Worm (Caenorhabditis elegans) whole organism, L1 larva: ENCODE data around the gene D2007.2.
A peak's percentile ranks its signal among the peaks of the same experiment; 100 is the strongest.

Source experiments
- C16A3.4 ChIP-seq: fragments of 150-350 bp; optimal IDR thresholded peaks from 2 replicates; lab custom pipeline; 2014; ENCODE audit warnings: missing biosample characterization, missing genetic modification characterization
- C34B4.2 ChIP-seq: sonication (generic microtip); optimal IDR thresholded peaks from 2 replicates; lab custom pipeline; 2017; ENCODE audit warnings: mild to moderate bottlenecking, missing genetic modification characterization, missing compliant biosample characterization
- alr-1 ChIP-seq: fragments of 200-800 bp; sonication (Bioruptor generic); optimal IDR thresholded peaks from 2 replicates; lab custom pipeline; 2018; ENCODE audit warnings: borderline replicate concordance, mild to moderate bottlenecking, missing genetic modification characterization, missing compliant biosample characterization
- aly-2 ChIP-seq: fragments of 150-350 bp; optimal IDR thresholded peaks from 2 replicates; lab custom pipeline; 2014; ENCODE audit warnings: missing biosample characterization, missing genetic modification characterization
- ama-1 ChIP-seq: fragments of 150-350 bp; optimal IDR thresholded peaks from 2 replicates; lab custom pipeline; 2014
- ceh-63 ChIP-seq: fragments of 200-800 bp; sonication (Bioruptor generic); optimal IDR thresholded peaks from 2 replicates; lab custom pipeline; 2018; ENCODE audit warnings: mild to moderate bottlenecking, missing genetic modification characterization, missing compliant biosample characterization
- ceh-82 ChIP-seq, 3 experiments: fragments of 150-350 bp in 1 of 3; sonication (generic microtip) in 2 of 3; optimal IDR thresholded peaks; 2 replicates each; lab custom pipeline; 2014 to 2017; ENCODE audit warnings: missing biosample characterization in 3 of 3, missing genetic modification characterization in 3 of 3
- ceh-88 ChIP-seq: fragments of 200-800 bp; sonication (Bioruptor generic); IDR thresholded peaks from 2 replicates; pipeline ENCODE4 v1.3.6; 2022; ENCODE audit warnings: missing genetic modification characterization, missing compliant biosample characterization
- ces-1 ChIP-seq: fragments of 150-350 bp; optimal IDR thresholded peaks from 2 replicates; lab custom pipeline; 2014; ENCODE audit warnings: missing biosample characterization, missing genetic modification reagents, missing genetic modification characterization
- dsc-1 ChIP-seq: sonication (generic microtip); optimal IDR thresholded peaks from 2 replicates; lab custom pipeline; 2016; ENCODE audit warnings: mild to moderate bottlenecking, missing genetic modification characterization, missing compliant biosample characterization
- efl-1 ChIP-seq, 4 experiments: fragments of 150-350 bp; optimal IDR thresholded peaks in 3 of 4; peaks in 1 of 4; 1 replicate in 1 of 4; 2 replicates in 3 of 4; lab custom pipeline; 2014; ENCODE audit warnings: missing biosample characterization in 2 of 4, missing genetic modification characterization in 2 of 4, missing genetic modification reagents in 2 of 4
- egl-27 ChIP-seq, 2 experiments: fragments of 150-350 bp in 1 of 2; sonication (generic microtip); optimal IDR thresholded peaks; 3 replicates each; lab custom pipeline; 2017 to 2018; ENCODE audit warnings: missing biosample characterization in 2 of 2, missing genetic modification characterization in 2 of 2, missing genetic modification reagents in 2 of 2
- elt-2 ChIP-seq: sonication (generic microtip); optimal IDR thresholded peaks from 2 replicates; lab custom pipeline; 2016; ENCODE audit warnings: missing genetic modification characterization, mild to moderate bottlenecking, inconsistent platforms, missing compliant biosample characterization, missing genetic modification reagents
- elt-3 ChIP-seq, 6 experiments: fragments of 150-350 bp in 1 of 6; sonication (generic microtip); optimal IDR thresholded peaks; 2 replicates each; lab custom pipeline; 2017 to 2018; ENCODE audit warnings: missing biosample characterization in 6 of 6, missing genetic modification characterization in 6 of 6, inconsistent platforms in 1 of 6
- fkh-8 ChIP-seq: sonication (generic microtip); optimal IDR thresholded peaks from 2 replicates; lab custom pipeline; 2016; ENCODE audit warnings: mild to moderate bottlenecking, missing genetic modification characterization, missing compliant biosample characterization
- fos-1 ChIP-seq: fragments of 150-350 bp; optimal IDR thresholded peaks from 2 replicates; lab custom pipeline; 2014; ENCODE audit warnings: missing biosample characterization, missing genetic modification characterization
- grh-1 ChIP-seq: fragments of 200-800 bp; sonication (Bioruptor generic); IDR thresholded peaks from 2 replicates; pipeline ENCODE4 v1.3.6; 2022; ENCODE audit warnings: missing genetic modification reagents, missing genetic modification characterization, missing compliant biosample characterization
- hlh-17 ChIP-seq: fragments of 200-800 bp; sonication (Bioruptor generic); optimal IDR thresholded peaks from 2 replicates; lab custom pipeline; 2018; ENCODE audit warnings: missing genetic modification characterization, mild to moderate bottlenecking, missing compliant biosample characterization, moderate library complexity, borderline replicate concordance
- hlh-4 ChIP-seq: sonication (generic microtip); optimal IDR thresholded peaks from 2 replicates; lab custom pipeline; 2016; ENCODE audit warnings: mild to moderate bottlenecking, missing genetic modification characterization, missing compliant biosample characterization
- hpl-2 ChIP-seq: fragments of 150-350 bp; optimal IDR thresholded peaks from 2 replicates; lab custom pipeline; 2014; ENCODE audit warnings: missing biosample characterization, missing genetic modification reagents, missing genetic modification characterization
- jun-1 ChIP-seq: fragments of 150-350 bp; optimal IDR thresholded peaks from 2 replicates; lab custom pipeline; 2014; ENCODE audit warnings: missing biosample characterization, missing genetic modification reagents, missing genetic modification characterization
- lin-13 ChIP-seq: fragments of 150-350 bp; optimal IDR thresholded peaks from 2 replicates; lab custom pipeline; 2014; ENCODE audit warnings: missing biosample characterization, missing genetic modification reagents, missing genetic modification characterization
- lin-14 ChIP-seq: fragments of 200-800 bp; sonication (Bioruptor generic); optimal IDR thresholded peaks from 2 replicates; lab custom pipeline; 2018; ENCODE audit warnings: mild to moderate bottlenecking, missing genetic modification characterization, moderate library complexity, missing compliant biosample characterization
- lin-15B ChIP-seq: fragments of 150-350 bp; sonication (generic microtip); optimal IDR thresholded peaks from 3 replicates; lab custom pipeline; 2014; ENCODE audit warnings: missing biosample characterization, missing genetic modification characterization
- lin-39 ChIP-seq: fragments of 150-350 bp; optimal IDR thresholded peaks from 2 replicates; lab custom pipeline; 2014; ENCODE audit warnings: missing biosample characterization, missing genetic modification reagents, missing genetic modification characterization
- lsy-2 ChIP-seq, 2 experiments: fragments of 150-350 bp; optimal IDR thresholded peaks; 2 replicates each; lab custom pipeline; 2014; ENCODE audit warnings: missing biosample characterization in 2 of 2, missing genetic modification characterization in 2 of 2
- mdl-1 ChIP-seq, 2 experiments: fragments of 150-350 bp; optimal IDR thresholded peaks; 2 replicates each; lab custom pipeline; 2014 to 2017; ENCODE audit warnings: missing biosample characterization in 2 of 2, missing genetic modification characterization in 2 of 2, inconsistent platforms in 1 of 2
- mep-1 ChIP-seq: fragments of 150-350 bp; optimal IDR thresholded peaks from 2 replicates; lab custom pipeline; 2014; ENCODE audit warnings: missing biosample characterization, missing genetic modification characterization
- nhr-11 ChIP-seq: fragments of 150-350 bp; optimal IDR thresholded peaks from 2 replicates; lab custom pipeline; 2014; ENCODE audit warnings: missing biosample characterization, missing genetic modification characterization
- nhr-12 ChIP-seq: sonication (generic microtip); optimal IDR thresholded peaks from 2 replicates; lab custom pipeline; 2017; ENCODE audit warnings: missing biosample characterization, missing genetic modification characterization
- nhr-19 ChIP-seq: fragments of 200-800 bp; sonication (Bioruptor generic); conservative IDR thresholded peaks from 2 replicates; pipeline ENCODE4 v1.3.6; 2022; ENCODE audit warnings: missing genetic modification characterization, missing compliant biosample characterization
- nhr-20 ChIP-seq: sonication (generic microtip); optimal IDR thresholded peaks from 2 replicates; lab custom pipeline; 2016; ENCODE audit warnings: mild to moderate bottlenecking, missing genetic modification characterization, missing compliant biosample characterization
- nhr-28 ChIP-seq: fragments of 150-350 bp; optimal IDR thresholded peaks from 2 replicates; lab custom pipeline; 2014; ENCODE audit warnings: missing biosample characterization, missing genetic modification characterization
- nhr-71 ChIP-seq: sonication (generic microtip); optimal IDR thresholded peaks from 2 replicates; lab custom pipeline; 2016; ENCODE audit warnings: mild to moderate bottlenecking, missing genetic modification characterization, moderate library complexity, missing compliant biosample characterization
- nhr-76 ChIP-seq: sonication (generic microtip); optimal IDR thresholded peaks from 2 replicates; lab custom pipeline; 2017; ENCODE audit warnings: missing biosample characterization, missing genetic modification characterization
- nhr-77 ChIP-seq: fragments of 150-350 bp; optimal IDR thresholded peaks from 2 replicates; lab custom pipeline; 2014; ENCODE audit warnings: missing biosample characterization, missing genetic modification characterization
- pag-3 ChIP-seq: sonication (generic microtip); optimal IDR thresholded peaks from 2 replicates; lab custom pipeline; 2017; ENCODE audit warnings: missing genetic modification characterization, mild to moderate bottlenecking, missing compliant biosample characterization, antibody characterized with exemption, borderline replicate concordance; ENCODE audit not compliant: insufficient read depth
- pax-3 ChIP-seq: fragments of 200-800 bp; sonication (Bioruptor generic); optimal IDR thresholded peaks from 2 replicates; lab custom pipeline; 2018; ENCODE audit warnings: mild to moderate bottlenecking, missing genetic modification characterization, moderate library complexity, missing compliant biosample characterization
- pqm-1 ChIP-seq: sonication (generic microtip); optimal IDR thresholded peaks from 3 replicates; lab custom pipeline; 2017; ENCODE audit warnings: missing biosample characterization, missing genetic modification characterization
- snpc-4 ChIP-seq: fragments of 150-350 bp; optimal IDR thresholded peaks from 2 replicates; lab custom pipeline; 2014; ENCODE audit warnings: missing biosample characterization, missing genetic modification characterization
- snu-23 ChIP-seq: sonication (generic microtip); optimal IDR thresholded peaks from 2 replicates; lab custom pipeline; 2016; ENCODE audit warnings: missing genetic modification characterization, missing compliant biosample characterization
- tlp-1 ChIP-seq: fragments of 150-350 bp; optimal IDR thresholded peaks from 2 replicates; lab custom pipeline; 2014; ENCODE audit warnings: missing biosample characterization, missing genetic modification characterization
- unc-62 ChIP-seq: fragments of 150-350 bp; optimal IDR thresholded peaks from 2 replicates; lab custom pipeline; 2014; ENCODE audit warnings: missing biosample characterization, missing genetic modification reagents, missing genetic modification characterization
- unc-86 ChIP-seq: sonication (generic microtip); optimal IDR thresholded peaks from 2 replicates; lab custom pipeline; 2016; ENCODE audit warnings: missing genetic modification characterization, missing compliant biosample characterization
- vab-15 ChIP-seq: sonication (generic microtip); optimal IDR thresholded peaks from 2 replicates; lab custom pipeline; 2017; ENCODE audit warnings: missing genotype, mild to moderate bottlenecking, missing genetic modification characterization, missing compliant biosample characterization
- xbp-1 ChIP-seq: sonication (generic microtip); optimal IDR thresholded peaks from 2 replicates; lab custom pipeline; 2016; ENCODE audit warnings: missing genetic modification characterization, missing compliant biosample characterization
- zag-1 ChIP-seq: fragments of 150-350 bp; optimal IDR thresholded peaks from 2 replicates; lab custom pipeline; 2014; ENCODE audit warnings: missing biosample characterization, missing genetic modification characterization
- zip-4 ChIP-seq: fragments of 200-800 bp; sonication (Bioruptor generic); optimal IDR thresholded peaks from 2 replicates; lab custom pipeline; 2018; ENCODE audit warnings: mild to moderate bottlenecking, missing genetic modification characterization, moderate library complexity, missing compliant biosample characterization
- ztf-11 ChIP-seq, 2 experiments: sonication (generic microtip); optimal IDR thresholded peaks; 2 replicates each; lab custom pipeline; 2016 to 2017; ENCODE audit warnings: missing genetic modification characterization in 2 of 2, missing biosample characterization in 1 of 2, missing compliant biosample characterization in 1 of 2
- ztf-4 ChIP-seq: fragments of 150-350 bp; optimal IDR thresholded peaks from 2 replicates; lab custom pipeline; 2014; ENCODE audit warnings: missing biosample characterization, missing genetic modification characterization

Gene D2007.2

DNA sequence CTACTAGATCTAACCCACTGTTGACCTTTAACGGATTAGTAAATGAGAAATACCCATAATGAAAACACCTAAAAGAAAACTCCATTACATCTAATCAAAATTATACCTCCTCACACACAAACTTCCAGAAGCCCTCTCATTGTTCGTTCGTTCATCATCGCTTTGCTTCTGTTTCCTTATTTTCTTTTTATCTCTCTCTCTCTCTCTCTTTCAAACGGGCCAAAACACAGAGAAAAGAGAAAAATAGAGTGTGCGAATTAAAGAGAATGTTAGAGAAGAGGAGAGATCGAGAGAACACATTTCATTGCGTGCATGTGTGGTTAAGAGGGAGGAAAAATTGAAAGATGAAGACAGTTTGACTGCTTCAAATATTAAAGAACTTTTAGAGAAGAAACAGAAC, 24.4 kb upstream of the D2007.2 start (continued):
- TF ChIP-seq ceh-88 (GFP tag; lab: Robert Waterston, UW) (no peak), dsc-1 (tag; lab: Kevin White, UChicago) (peak; percentile 53), lin-15B (no peak)
- TF ChIP-seq, all 84 proteins: peak for 28

DNA sequence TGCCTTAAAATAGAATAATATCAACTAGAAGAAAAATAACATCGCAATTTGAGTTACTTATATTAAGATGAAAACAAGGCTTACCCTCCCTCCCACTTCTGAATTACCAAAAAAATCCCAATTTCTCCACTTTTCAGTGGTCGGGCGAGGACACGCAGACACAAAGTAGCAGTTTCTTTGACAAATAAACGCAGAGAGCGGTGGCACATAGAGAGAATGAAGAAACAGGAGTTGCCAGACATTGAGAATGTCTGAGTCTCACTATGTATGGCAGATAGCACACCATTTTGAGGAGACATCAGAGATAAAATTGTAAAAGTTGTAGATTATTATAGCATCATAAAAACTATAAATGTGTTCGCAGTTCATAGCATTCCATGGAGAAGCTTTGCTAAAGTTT, 23.5 kb upstream of the D2007.2 start:
- TF ChIP-seq mdl-1 (tag; optimal IDR thresholded peaks at IDR 0.05; lab: Kevin White, UChicago): peak in 1 of 2 experiments; percentile 46
- TF ChIP-seq zip-4 (GFP tag; lab: Kevin White, UChicago): no peak
- no peak for TF ChIP-seq C16A3.4 (tag; lab: Kevin White, UChicago)
- peak; percentile 12 to 63 (median 48) for TF ChIP-seq ceh-82 (tag; optimal IDR thresholded peaks at IDR 0.05; lab: Kevin White, UChicago)
- TF ChIP-seq elt-3 (tag; optimal IDR thresholded peaks at IDR 0.05; lab: Kevin White, UChicago): peak in 1 of 6 experiments; percentile 30
- TF ChIP-seq pag-3 (tag; lab: Kevin White, UChicago): no peak
- no peak for TF ChIP-seq zag-1
- TF ChIP-seq ces-1: no peak
- peak; percentile 56 for TF ChIP-seq fos-1 (tag; lab: Kevin White, UChicago)
- no peak for TF ChIP-seq aly-2 (tag; lab: Kevin White, UChicago)
- no peak for TF ChIP-seq unc-62
- no peak for TF ChIP-seq lin-39 (tag; lab: Kevin White, UChicago)
- peak; percentile 80 for TF ChIP-seq nhr-71
- peak; percentile 22 for TF ChIP-seq elt-2 (tag; lab: Kevin White, UChicago)
- TF ChIP-seq snu-23 (GFP tag; lab: Kevin White, UChicago): peak; percentile 77
- TF ChIP-seq nhr-77 (tag; lab: Kevin White, UChicago): peak; percentile 48
- no peak for TF ChIP-seq ztf-4 (tag; lab: Kevin White, UChicago)
- no peak for TF ChIP-seq alr-1 (tag; lab: Kevin White, UChicago)
- TF ChIP-seq ceh-88 (GFP tag; lab: Robert Waterston, UW): no peak
- TF ChIP-seq jun-1 (tag; lab: Kevin White, UChicago): peak; percentile 65
- no peak for TF ChIP-seq lin-15B
- no peak for TF ChIP-seq egl-27 (tag; optimal IDR thresholded peaks at IDR 0.05; lab: Kevin White, UChicago)
- no peak for TF ChIP-seq tlp-1 (tag; lab: Kevin White, UChicago)
- peak; percentile 45 for TF ChIP-seq nhr-19 (GFP tag; lab: Robert Waterston, UW)
- peak; percentile 77 to 95 for TF ChIP-seq efl-1 (optimal IDR thresholded peaks at IDR 0.05; lab: Kevin White, UChicago)
- peak; percentile 22 to 73 for TF ChIP-seq efl-1 (GFP tag; optimal IDR thresholded peaks at IDR 0.05 in 1 of 2; lab: Kevin White, UChicago)
- TF ChIP-seq mep-1 (tag; lab: Kevin White, UChicago): peak; percentile 78
- TF ChIP-seq lin-14 (GFP tag; lab: Kevin White, UChicago): peak; percentile 84
- no peak for TF ChIP-seq pqm-1 (tag; lab: Kevin White, UChicago)
- peak; percentile 56 for TF ChIP-seq xbp-1 (tag; lab: Kevin White, UChicago)
- no peak for TF ChIP-seq C34B4.2 (tag; lab: Kevin White, UChicago)
- TF ChIP-seq nhr-12: no peak
- no peak for TF ChIP-seq ceh-63 (GFP tag; lab: Kevin White, UChicago)
- TF ChIP-seq dsc-1 (tag; lab: Kevin White, UChicago): no peak
- peak; percentile 41 for TF ChIP-seq nhr-11
- TF ChIP-seq nhr-76 (tag; lab: Kevin White, UChicago): no peak
- TF ChIP-seq nhr-28 (tag; lab: Kevin White, UChicago): no peak
- no peak for TF ChIP-seq ztf-11 (tag; optimal IDR thresholded peaks at IDR 0.05; lab: Kevin White, UChicago)
- TF ChIP-seq unc-86 (tag; lab: Kevin White, UChicago): peak; percentile 46
- TF ChIP-seq hlh-4: no peak
- no peak for TF ChIP-seq hlh-17 (GFP tag; lab: Kevin White, UChicago)
- TF ChIP-seq hpl-2: no peak
- peak; percentile 53 for TF ChIP-seq nhr-20 (tag; lab: Kevin White, UChicago)
- peak; percentile 36 for TF ChIP-seq fkh-8 (tag; lab: Kevin White, UChicago)
- TF ChIP-seq grh-1 (GFP tag; lab: Robert Waterston, UW): no peak
- no peak for TF ChIP-seq vab-15 (tag; lab: Kevin White, UChicago)
- peak; percentile 73 to 84 for TF ChIP-seq lsy-2 (tag; optimal IDR thresholded peaks at IDR 0.05; lab: Kevin White, UChicago)
- TF ChIP-seq ama-1 (lab: Kevin White, UChicago): peak; percentile 10
- TF ChIP-seq pax-3 (tag; lab: Kevin White, UChicago): no peak
- TF ChIP-seq lin-13 (GFP tag; lab: Kevin White, UChicago): peak; percentile 57
- no peak for TF ChIP-seq snpc-4 (tag; lab: Kevin White, UChicago)
